Worm (Caenorhabditis elegans): Measurements from ENCODE around the gene C17C3.3.

The C17C3.3 gene

ce11 chrII:5570272-5570671, 8.7 kb downstream of the C17C3.3 start, which contains the start of the genes C17C3.1 and C17C3.15:
TSS of gene C17C3.1 (plus strand) at chrII:5570572.
TSS of gene C17C3.15 (plus strand) at chrII:5570654.
- no peak for TF ChIP-seq zip-8 (tag; optimal IDR thresholded peaks at IDR 0.05)
- TF ChIP-seq nhr-28 (tag; optimal IDR thresholded peaks at IDR 0.05), result no peak
- no peak for TF ChIP-seq tbx-8 (GFP tag; optimal IDR thresholded peaks at IDR 0.05)
- no peak for TF ChIP-seq sem-2 (GFP tag; optimal IDR thresholded peaks at IDR 0.05)
- TF ChIP-seq bed-3 (GFP tag; optimal IDR thresholded peaks at IDR 0.05), result no peak
- TF ChIP-seq elt-3 (tag; optimal IDR thresholded peaks at IDR 0.05), result no peak
- no peak for TF ChIP-seq mls-2 (tag; optimal IDR thresholded peaks at IDR 0.05)
- TF ChIP-seq lsy-2 (tag; optimal IDR thresholded peaks at IDR 0.05), result no peak
- no peak for TF ChIP-seq nhr-76 (tag; optimal IDR thresholded peaks at IDR 0.05)
- TF ChIP-seq unc-62 (GFP tag; optimal IDR thresholded peaks at IDR 0.05), result no peak
- TF ChIP-seq ceh-83 (GFP tag; optimal IDR thresholded peaks at IDR 0.05), result no peak
- TF ChIP-seq sptf-1 (tag; optimal IDR thresholded peaks at IDR 0.05), result no peak
- no peak for TF ChIP-seq flh-1 (GFP tag; optimal IDR thresholded peaks at IDR 0.05)
- TF ChIP-seq ztf-11 (tag; optimal IDR thresholded peaks at IDR 0.05), result no peak
- TF ChIP-seq hlh-1 (tag; optimal IDR thresholded peaks at IDR 0.05), result no peak
- no peak for TF ChIP-seq blmp-1 (tag; optimal IDR thresholded peaks at IDR 0.05)
- no peak for TF ChIP-seq M03D4.4 (tag; optimal IDR thresholded peaks at IDR 0.05)
- no peak for TF ChIP-seq nhr-2 (tag; optimal IDR thresholded peaks at IDR 0.05)
- no peak for TF ChIP-seq ces-1 (GFP tag; optimal IDR thresholded peaks at IDR 0.05)
- TF ChIP-seq mep-1 (tag; optimal IDR thresholded peaks at IDR 0.05), result no peak

ce11 chrII:5572082-5572746, 10.7 kb downstream of the C17C3.3 start:
- TF ChIP-seq elt-3 (tag; optimal IDR thresholded peaks at IDR 0.05) (no peak), snpc-4 (tag; optimal IDR thresholded peaks at IDR 0.05) (no peak), lin-13 (tag; optimal IDR thresholded peaks at IDR 0.05) (no peak), unc-39 (tag; optimal IDR thresholded peaks at IDR 0.05) (no peak), ces-1 (GFP tag; optimal IDR thresholded peaks at IDR 0.05) (no peak), cnd-1 (tag; optimal IDR thresholded peaks at IDR 0.05) (no peak), lsy-2 (tag; optimal IDR thresholded peaks at IDR 0.05) (no peak), blmp-1 (tag; optimal IDR thresholded peaks at IDR 0.05) (no peak), nhr-2 (tag; optimal IDR thresholded peaks at IDR 0.05) (no peak), nhr-76 (tag; optimal IDR thresholded peaks at IDR 0.05) (no peak), unc-120 (tag; optimal IDR thresholded peaks at IDR 0.05; ENCODE audit: poor library complexity, severe bottlenecking) (no peak)

ce11 chrII:5574925-5575324, 13.4 kb downstream of the C17C3.3 start:
- no peak for TF ChIP-seq elt-3 (tag; optimal IDR thresholded peaks at IDR 0.05)
- TF ChIP-seq flh-1 (GFP tag; optimal IDR thresholded peaks at IDR 0.05), result no peak
- no peak for TF ChIP-seq unc-120 (tag; optimal IDR thresholded peaks at IDR 0.05; ENCODE audit: poor library complexity, severe bottlenecking)
- TF ChIP-seq sptf-1 (tag; optimal IDR thresholded peaks at IDR 0.05), result no peak
- no peak for TF ChIP-seq mab-5 (tag; optimal IDR thresholded peaks at IDR 0.05)
- TF ChIP-seq mls-2 (tag; optimal IDR thresholded peaks at IDR 0.05), result no peak
- TF ChIP-seq ztf-11 (tag; optimal IDR thresholded peaks at IDR 0.05), result no peak
- no peak for TF ChIP-seq nhr-237 (tag; optimal IDR thresholded peaks at IDR 0.05)
- no peak for TF ChIP-seq unc-62 (GFP tag; optimal IDR thresholded peaks at IDR 0.05)
- no peak for TF ChIP-seq M03D4.4 (tag; optimal IDR thresholded peaks at IDR 0.05)
- no peak for TF ChIP-seq drap-1 (GFP tag; optimal IDR thresholded peaks at IDR 0.05)
- no peak for TF ChIP-seq nhr-2 (tag; optimal IDR thresholded peaks at IDR 0.05)
- no peak for TF ChIP-seq lin-32 (GFP tag; optimal IDR thresholded peaks at IDR 0.05)
- TF ChIP-seq snpc-4 (tag; optimal IDR thresholded peaks at IDR 0.05), result no peak
- TF ChIP-seq lin-13 (tag; optimal IDR thresholded peaks at IDR 0.05), result no peak
- no peak for TF ChIP-seq unc-39 (tag; optimal IDR thresholded peaks at IDR 0.05)
- TF ChIP-seq blmp-1 (tag; optimal IDR thresholded peaks at IDR 0.05), result no peak
- TF ChIP-seq ces-1 (GFP tag; optimal IDR thresholded peaks at IDR 0.05), result no peak

ce11 chrII:5577060-5577459, 15.5 kb downstream of the C17C3.3 start:
- TF ChIP-seq ces-1 (GFP tag; optimal IDR thresholded peaks at IDR 0.05), result no peak
- no peak for TF ChIP-seq lsy-2 (tag; optimal IDR thresholded peaks at IDR 0.05)
- TF ChIP-seq flh-1 (GFP tag; optimal IDR thresholded peaks at IDR 0.05), result peak; percentile 19
- TF ChIP-seq sptf-1 (tag; optimal IDR thresholded peaks at IDR 0.05), result peak; percentile 68
- no peak for TF ChIP-seq nhr-2 (tag; optimal IDR thresholded peaks at IDR 0.05)
- no peak for TF ChIP-seq mls-2 (tag; optimal IDR thresholded peaks at IDR 0.05)
- TF ChIP-seq lin-32 (GFP tag; optimal IDR thresholded peaks at IDR 0.05), result peak; percentile 28
- TF ChIP-seq elt-3 (tag; optimal IDR thresholded peaks at IDR 0.05), result no peak
- peak; percentile 24 for TF ChIP-seq unc-120 (tag; optimal IDR thresholded peaks at IDR 0.05; ENCODE audit: poor library complexity, severe bottlenecking)
- no peak for TF ChIP-seq ztf-11 (tag; optimal IDR thresholded peaks at IDR 0.05)
- TF ChIP-seq nhr-76 (tag; optimal IDR thresholded peaks at IDR 0.05), result no peak
- no peak for TF ChIP-seq blmp-1 (tag; optimal IDR thresholded peaks at IDR 0.05)
- TF ChIP-seq sem-2 (GFP tag; optimal IDR thresholded peaks at IDR 0.05), result peak; percentile 21
- TF ChIP-seq zip-8 (tag; optimal IDR thresholded peaks at IDR 0.05), result no peak
- no peak for TF ChIP-seq tbx-8 (GFP tag; optimal IDR thresholded peaks at IDR 0.05)
- no peak for TF ChIP-seq ceh-39 (tag; optimal IDR thresholded peaks at IDR 0.05)
- no peak for TF ChIP-seq unc-39 (tag; optimal IDR thresholded peaks at IDR 0.05)
- TF ChIP-seq lin-13 (tag; optimal IDR thresholded peaks at IDR 0.05), result no peak
- no peak for TF ChIP-seq nhr-12 (tag; optimal IDR thresholded peaks at IDR 0.05)
- peak; percentile 58 for TF ChIP-seq drap-1 (GFP tag; optimal IDR thresholded peaks at IDR 0.05)
- no peak for TF ChIP-seq bed-3 (GFP tag; optimal IDR thresholded peaks at IDR 0.05)
- peak; percentile 50 for TF ChIP-seq ham-2 (GFP tag; optimal IDR thresholded peaks at IDR 0.05)
- no peak for TF ChIP-seq nhr-237 (tag; optimal IDR thresholded peaks at IDR 0.05)
- no peak for TF ChIP-seq snpc-4 (tag; optimal IDR thresholded peaks at IDR 0.05)
- peak; percentile 75 for TF ChIP-seq ceh-83 (GFP tag; optimal IDR thresholded peaks at IDR 0.05)
- no peak for TF ChIP-seq ceh-43 (GFP tag; optimal IDR thresholded peaks at IDR 0.05)
- no peak for TF ChIP-seq nhr-28 (tag; optimal IDR thresholded peaks at IDR 0.05)
- TF ChIP-seq hlh-1 (tag; optimal IDR thresholded peaks at IDR 0.05), result no peak
- TF ChIP-seq M03D4.4 (tag; optimal IDR thresholded peaks at IDR 0.05), result peak; percentile 70
- TF ChIP-seq cnd-1 (tag; optimal IDR thresholded peaks at IDR 0.05), result peak; percentile 48
- TF ChIP-seq pha-4 (tag; optimal IDR thresholded peaks at IDR 0.05), result no peak
